Worm (Caenorhabditis elegans) whole organism, midembryonic: ENCODE results near the gene C15F1.2.
A peak's percentile ranks its signal among the peaks of the same experiment; 100 is the strongest.

ENCODE experiments used
- T22C8.4 ChIP-seq: fragments of 200-800 bp; sonication (Bioruptor generic); IDR thresholded peaks from 2 replicates; pipeline ENCODE4 v1.3.6; 2022; ENCODE audit warnings: missing genetic modification characterization, missing compliant biosample characterization
- flt-1 ChIP-seq: fragments of 200-800 bp; sonication (Bioruptor generic); IDR thresholded peaks from 2 replicates; pipeline ENCODE4 v1.3.6; 2022; ENCODE audit warnings: missing genetic modification characterization, missing compliant biosample characterization
- med-1 ChIP-seq: sonication (generic microtip); optimal IDR thresholded peaks from 2 replicates; lab custom pipeline; 2017; ENCODE audit warnings: missing genetic modification characterization, mild to moderate bottlenecking, missing compliant biosample characterization, antibody characterized with exemption, missing genetic modification reagents; ENCODE audit not compliant: insufficient read depth
- ref-1 ChIP-seq: fragments of 200-800 bp; sonication (Bioruptor generic); conservative IDR thresholded peaks from 2 replicates; pipeline ENCODE4 v1.3.6; 2022; ENCODE audit warnings: missing genetic modification reagents, missing genetic modification characterization, missing compliant biosample characterization
- ztf-29 ChIP-seq: fragments of 200-800 bp; sonication (Bioruptor generic); IDR thresholded peaks from 2 replicates; pipeline ENCODE4 v1.3.6; 2022; ENCODE audit warnings: missing genetic modification reagents, missing genetic modification characterization, missing compliant biosample characterization

DNA sequence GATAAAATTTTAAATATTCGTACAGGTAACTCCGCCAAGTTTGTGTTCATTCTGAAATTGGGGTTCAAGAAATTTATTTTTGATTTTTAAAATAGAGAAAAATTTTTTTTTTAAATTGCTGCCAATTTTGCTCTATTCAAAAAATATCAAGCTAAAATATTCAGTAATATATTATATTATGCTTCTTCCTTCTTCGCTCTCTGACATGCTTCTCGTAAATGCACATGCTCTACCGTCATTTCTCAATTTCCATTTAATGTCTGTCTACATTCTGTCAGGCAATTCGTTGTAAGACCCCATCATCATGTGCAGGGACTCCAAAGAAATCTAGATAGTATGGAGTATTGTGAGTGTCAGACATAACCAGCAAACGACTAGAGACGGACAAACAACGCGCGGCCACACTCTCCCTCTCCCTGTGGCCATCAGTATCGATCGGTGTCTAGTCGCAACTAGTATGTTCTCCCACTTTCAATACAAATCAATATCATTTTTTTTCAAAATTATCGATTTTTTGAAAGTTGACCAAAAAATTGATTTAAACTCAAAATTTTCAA lies 28.4 kb upstream of the C15F1.2 start, which contains the start of the genes malt-1 and ceh-38:
- TF ChIP-seq T22C8.4 (GFP tag; lab: Robert Waterston, UW) (peak; percentile 100), flt-1 (GFP tag; lab: Robert Waterston, UW) (peak; percentile 70; the same call in 1 of the 2 replicates), med-1 (GFP tag; lab: Kevin White, UChicago) (no peak), ztf-29 (GFP tag; lab: Robert Waterston, UW) (no peak), ref-1 (GFP tag; lab: Robert Waterston, UW) (no peak)
